Fruit fly (Drosophila melanogaster): ENCODE measurements around the gene Vps16A.

Vps16A gene

DNA sequence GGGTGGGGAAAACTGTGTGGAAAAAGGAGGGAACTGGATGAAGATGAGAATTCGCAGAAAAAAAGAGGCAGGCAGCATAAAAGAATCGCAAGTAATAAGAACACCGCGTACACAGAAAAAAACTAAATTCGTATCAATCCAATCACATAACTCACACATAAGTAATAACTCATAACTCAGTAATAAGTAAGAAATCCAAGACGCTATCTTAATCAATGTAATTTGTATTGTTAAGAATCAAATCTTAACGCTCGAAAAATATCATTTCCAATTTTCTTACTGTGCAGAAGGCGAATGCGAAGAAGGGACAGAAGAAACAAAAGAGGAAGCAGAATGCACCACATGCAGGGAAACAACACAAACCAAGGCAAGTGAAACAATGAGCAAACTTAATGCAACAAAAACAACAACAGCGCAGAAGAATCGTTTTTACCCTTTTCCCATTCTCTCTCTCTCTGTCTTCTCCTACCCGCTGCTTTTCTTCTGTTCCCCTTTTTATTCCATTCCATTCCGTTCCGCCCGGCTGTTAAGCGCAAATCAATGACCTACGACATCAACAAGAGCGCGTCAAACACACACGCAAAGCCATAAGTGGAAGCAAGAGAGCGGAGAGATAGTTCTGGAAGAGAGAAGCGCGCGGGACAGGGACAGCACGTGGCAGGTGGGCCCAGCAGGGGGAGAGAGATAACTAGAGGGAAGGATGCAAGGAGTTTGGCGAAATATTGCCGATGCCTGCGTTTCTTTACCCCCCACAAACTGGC lies 37.6 kb upstream of the Vps16A start (continued):
- TF ChIP-seq Dll (GFP tag; IDR thresholded peaks at IDR 0.05; ENCODE audit: partially characterized antibody) (no peak), CG17612 (GFP tag; IDR thresholded peaks at IDR 0.05) (no peak), CHES-1-like (GFP tag; optimal IDR thresholded peaks at IDR 0.05) (peak; percentile 78), Vsx1 (GFP tag; optimal IDR thresholded peaks at IDR 0.05) (peak; percentile 47), CG10462 (GFP tag; optimal IDR thresholded peaks at IDR 0.05) (peak; percentile 51), dm (GFP tag; optimal IDR thresholded peaks at IDR 0.05) (peak; percentile 52), her (GFP tag; optimal IDR thresholded peaks at IDR 0.05) (peak; percentile 69), CG12219 (GFP tag; optimal IDR thresholded peaks at IDR 0.05) (peak; percentile 38), CG2199 (GFP tag; IDR thresholded peaks at IDR 0.05) (no peak), CG3726 (GFP tag; IDR thresholded peaks at IDR 0.05) (no peak), vfl (GFP tag; optimal IDR thresholded peaks at IDR 0.05) (peak; percentile 15), pb (GFP tag; optimal IDR thresholded peaks at IDR 0.05) (peak; percentile 58), H2.0 (GFP tag; IDR thresholded peaks at IDR 0.05) (peak; percentile 63), Hmr (GFP tag; optimal IDR thresholded peaks at IDR 0.05) (peak; percentile 54), CG2678 (tag; optimal IDR thresholded peaks at IDR 0.05) (peak; percentile 82), CG3847 (GFP tag; IDR thresholded peaks at IDR 0.05) (0 out of 2 replicates have a peak, but pooled peaks have one; percentile 33), Ptx1 (GFP tag; IDR thresholded peaks at IDR 0.05) (peak; percentile 74), CG7357 (GFP tag; IDR thresholded peaks at IDR 0.05) (peak; percentile 36; the same call in 1 of the 3 replicates), CG3995 (GFP tag; optimal IDR thresholded peaks at IDR 0.05) (no peak), kay (GFP tag; optimal IDR thresholded peaks at IDR 0.05) (peak; percentile 72), ttk (GFP tag; IDR thresholded peaks at IDR 0.05) (peak; percentile 57; the same call in 1 of the 2 replicates), CG14441 (GFP tag; IDR thresholded peaks at IDR 0.05) (peak; percentile 65), jumu (GFP tag; optimal IDR thresholded peaks at IDR 0.05) (peak; percentile 68), CG15479 (GFP tag; optimal IDR thresholded peaks at IDR 0.05) (peak; percentile 54), H15 (GFP tag; IDR thresholded peaks at IDR 0.05) (peak; percentile 67; the same call in 1 of the 3 replicates), CG7987 (GFP tag; optimal IDR thresholded peaks at IDR 0.05) (no peak), ATbp (GFP tag; optimal IDR thresholded peaks at IDR 0.05) (peak; percentile 68), Myb (GFP tag; optimal IDR thresholded peaks at IDR 0.05) (peak; percentile 52), CG33557 (GFP tag; optimal IDR thresholded peaks at IDR 0.05) (peak; percentile 62), CG9215 (GFP tag; IDR thresholded peaks at IDR 0.05) (0 out of 2 replicates have a peak, but pooled peaks have one; percentile 16), Atf3 (GFP tag; optimal IDR thresholded peaks at IDR 0.05) (peak; percentile 70), grau (tag; optimal IDR thresholded peaks at IDR 0.05) (peak; percentile 72), disco-r (GFP tag; optimal IDR thresholded peaks at IDR 0.05) (no peak), C15 (GFP tag; IDR thresholded peaks at IDR 0.05) (no peak), D (optimal IDR thresholded peaks at IDR 0.05) (peak; percentile 95), D (GFP tag; optimal IDR thresholded peaks at IDR 0.05) (peak; percentile 91), Eip74EF (GFP tag; optimal IDR thresholded peaks at IDR 0.05) (peak in 1 of 2 experiments; percentile 58), dysf (GFP tag; IDR thresholded peaks at IDR 0.05) (peak; percentile 65), CoRest (tag; optimal IDR thresholded peaks at IDR 0.05) (peak; percentile 80), inv (GFP tag; IDR thresholded peaks at IDR 0.05; ENCODE audit: partially characterized antibody) (no peak), hbn (GFP tag; IDR thresholded peaks at IDR 0.05; ENCODE audit: partially characterized antibody) (no peak), CG2875 (GFP tag; optimal IDR thresholded peaks at IDR 0.05) (peak; percentile 62), run (tag; optimal IDR thresholded peaks at IDR 0.05) (no peak), gce (GFP tag; IDR thresholded peaks at IDR 0.05) (peak; percentile 62; the same call in 1 of the 3 replicates), Hand (GFP tag; optimal IDR thresholded peaks at IDR 0.05) (peak; percentile 2), lola (GFP tag; optimal IDR thresholded peaks at IDR 0.05) (peak in 1 of 3 experiments; percentile 90), CG18764 (GFP tag; optimal IDR thresholded peaks at IDR 0.05) (peak; percentile 83), repo (GFP tag; optimal IDR thresholded peaks at IDR 0.05) (peak; percentile 77), Abd-B (GFP tag; optimal IDR thresholded peaks at IDR 0.05) (peak; percentile 67)
